Worm (Caenorhabditis elegans): ENCODE results near the gene Y9C2UA.1.

Gene Y9C2UA.1

ce11 chrII:9126965-9127364, 12.5 kb upstream of the Y9C2UA.1 start:
- no peak for TF ChIP-seq hmbx-1 (tag; optimal IDR thresholded peaks at IDR 0.05)
- no peak for TF ChIP-seq ceh-36 (tag; optimal IDR thresholded peaks at IDR 0.05)
- TF ChIP-seq hnd-1 (tag; optimal IDR thresholded peaks at IDR 0.05): no peak
- TF ChIP-seq flt-1 (GFP tag; IDR thresholded peaks at IDR 0.05): no peak
- TF ChIP-seq pes-1 (GFP tag; IDR thresholded peaks at IDR 0.05): no peak
- no peak for TF ChIP-seq tbx-11 (GFP tag; IDR thresholded peaks at IDR 0.05)

- no peak for TF ChIP-seq tbx-11 (GFP tag; IDR thresholded peaks at IDR 0.05)
These were observed 12.1 kb upstream of the Y9C2UA.1 start for ce11 chrII:9127379-9127778.

ce11 chrII:9128132-9128531, 11.3 kb upstream of the Y9C2UA.1 start:
- TF ChIP-seq tbx-11 (GFP tag; IDR thresholded peaks at IDR 0.05): no peak
- TF ChIP-seq hmbx-1 (tag; optimal IDR thresholded peaks at IDR 0.05): no peak
- TF ChIP-seq pes-1 (GFP tag; IDR thresholded peaks at IDR 0.05): no peak
- no peak for TF ChIP-seq sea-1 (GFP tag; conservative IDR thresholded peaks at IDR 0.05)
- no peak for TF ChIP-seq tbx-37 (GFP tag; conservative IDR thresholded peaks at IDR 0.05)
- TF ChIP-seq B0310.2 (tag; optimal IDR thresholded peaks at IDR 0.05): no peak
- no peak for TF ChIP-seq tra-4 (tag; optimal IDR thresholded peaks at IDR 0.05)
- no peak for TF ChIP-seq flt-1 (GFP tag; IDR thresholded peaks at IDR 0.05)
- no peak for TF ChIP-seq aly-1 (tag; optimal IDR thresholded peaks at IDR 0.05)
- no peak for TF ChIP-seq hmg-4 (GFP tag; optimal IDR thresholded peaks at IDR 0.05)
- no peak for TF ChIP-seq F13C5.2 (tag; optimal IDR thresholded peaks at IDR 0.05)
- TF ChIP-seq hnd-1 (tag; optimal IDR thresholded peaks at IDR 0.05): no peak
- TF ChIP-seq scrt-1 (GFP tag; IDR thresholded peaks at IDR 0.05): no peak
- no peak for TF ChIP-seq ets-7 (tag; optimal IDR thresholded peaks at IDR 0.05)

ce11 chrII:9130339-9130738, 9.1 kb upstream of the Y9C2UA.1 start:
- TF ChIP-seq hmg-4 (GFP tag; optimal IDR thresholded peaks at IDR 0.05) (no peak), pes-1 (GFP tag; IDR thresholded peaks at IDR 0.05) (no peak), ceh-13 (GFP tag; optimal IDR thresholded peaks at IDR 0.05) (no peak), ceh-36 (tag; optimal IDR thresholded peaks at IDR 0.05) (peak; percentile 19)

ce11 chrII:9131363-9131762, 8.1 kb upstream of the Y9C2UA.1 start, which contains the start of gene C16D2.1:
Gene C16D2.1 (plus strand): TSS chrII:9131663.
- TF ChIP-seq ceh-36 (tag; optimal IDR thresholded peaks at IDR 0.05) (no peak), ama-1 (optimal IDR thresholded peaks at IDR 0.05) (no peak), tra-4 (tag; optimal IDR thresholded peaks at IDR 0.05) (no peak), hnd-1 (tag; optimal IDR thresholded peaks at IDR 0.05) (no peak), ets-7 (tag; optimal IDR thresholded peaks at IDR 0.05) (no peak), F13C5.2 (tag; optimal IDR thresholded peaks at IDR 0.05) (no peak), tbx-11 (GFP tag; IDR thresholded peaks at IDR 0.05) (no peak), sea-1 (GFP tag; conservative IDR thresholded peaks at IDR 0.05) (no peak), scrt-1 (GFP tag; IDR thresholded peaks at IDR 0.05) (no peak), hmbx-1 (tag; optimal IDR thresholded peaks at IDR 0.05) (no peak)

- no peak for TF ChIP-seq F13C5.2 (tag; optimal IDR thresholded peaks at IDR 0.05)
- TF ChIP-seq aly-1 (tag; optimal IDR thresholded peaks at IDR 0.05): no peak
- no peak for TF ChIP-seq hmbx-1 (tag; optimal IDR thresholded peaks at IDR 0.05)
- TF ChIP-seq hnd-1 (tag; optimal IDR thresholded peaks at IDR 0.05): no peak
- no peak for TF ChIP-seq B0310.2 (tag; optimal IDR thresholded peaks at IDR 0.05)
- TF ChIP-seq hmg-4 (GFP tag; optimal IDR thresholded peaks at IDR 0.05): no peak
- no peak for TF ChIP-seq flt-1 (GFP tag; IDR thresholded peaks at IDR 0.05)
- no peak for TF ChIP-seq tra-4 (tag; optimal IDR thresholded peaks at IDR 0.05)
- TF ChIP-seq ama-1 (optimal IDR thresholded peaks at IDR 0.05): no peak
- no peak for TF ChIP-seq ceh-36 (tag; optimal IDR thresholded peaks at IDR 0.05)
- no peak for TF ChIP-seq tbx-37 (GFP tag; conservative IDR thresholded peaks at IDR 0.05)
- no peak for TF ChIP-seq scrt-1 (GFP tag; IDR thresholded peaks at IDR 0.05)
- no peak for TF ChIP-seq sea-1 (GFP tag; conservative IDR thresholded peaks at IDR 0.05)
- no peak for TF ChIP-seq pes-1 (GFP tag; IDR thresholded peaks at IDR 0.05)
- TF ChIP-seq ceh-13 (GFP tag; optimal IDR thresholded peaks at IDR 0.05): no peak
- TF ChIP-seq tbx-11 (GFP tag; IDR thresholded peaks at IDR 0.05): no peak
- TF ChIP-seq ets-7 (tag; optimal IDR thresholded peaks at IDR 0.05): no peak
These were observed 7.1 kb upstream of the Y9C2UA.1 start for ce11 chrII:9132338-9132737.

- TF ChIP-seq flt-1 (GFP tag; IDR thresholded peaks at IDR 0.05) (no peak), ceh-13 (GFP tag; optimal IDR thresholded peaks at IDR 0.05) (no peak), ceh-36 (tag; optimal IDR thresholded peaks at IDR 0.05) (no peak), hnd-1 (tag; optimal IDR thresholded peaks at IDR 0.05) (no peak), F13C5.2 (tag; optimal IDR thresholded peaks at IDR 0.05) (no peak), tra-4 (tag; optimal IDR thresholded peaks at IDR 0.05) (no peak), hmg-4 (GFP tag; optimal IDR thresholded peaks at IDR 0.05) (no peak), hmbx-1 (tag; optimal IDR thresholded peaks at IDR 0.05) (no peak), aly-1 (tag; optimal IDR thresholded peaks at IDR 0.05) (no peak), sea-1 (GFP tag; conservative IDR thresholded peaks at IDR 0.05) (no peak), scrt-1 (GFP tag; IDR thresholded peaks at IDR 0.05) (no peak), ama-1 (optimal IDR thresholded peaks at IDR 0.05) (no peak)
These were observed 3.6 kb upstream of the Y9C2UA.1 start, which contains the start of gene nlp-78 for ce11 chrII:9135878-9136277. Gene nlp-78 (plus strand): TSS chrII:9136178.

ce11 chrII:9137803-9138202, 1.6 kb upstream of the Y9C2UA.1 start, which contains the start of gene C16D2.3:
Gene C16D2.3 (plus strand): TSS chrII:9138103.
- TF ChIP-seq ama-1 (optimal IDR thresholded peaks at IDR 0.05): no peak
- no peak for TF ChIP-seq ceh-36 (tag; optimal IDR thresholded peaks at IDR 0.05)
- no peak for TF ChIP-seq hnd-1 (tag; optimal IDR thresholded peaks at IDR 0.05)
- no peak for TF ChIP-seq hmg-4 (GFP tag; optimal IDR thresholded peaks at IDR 0.05)
- TF ChIP-seq ets-7 (tag; optimal IDR thresholded peaks at IDR 0.05): no peak
- TF ChIP-seq aly-1 (tag; optimal IDR thresholded peaks at IDR 0.05): no peak
- no peak for TF ChIP-seq tbx-37 (GFP tag; conservative IDR thresholded peaks at IDR 0.05)
- TF ChIP-seq ceh-13 (GFP tag; optimal IDR thresholded peaks at IDR 0.05): no peak
- no peak for TF ChIP-seq tbx-11 (GFP tag; IDR thresholded peaks at IDR 0.05)
- TF ChIP-seq hmbx-1 (tag; optimal IDR thresholded peaks at IDR 0.05): no peak
- TF ChIP-seq scrt-1 (GFP tag; IDR thresholded peaks at IDR 0.05): no peak
- TF ChIP-seq flt-1 (GFP tag; IDR thresholded peaks at IDR 0.05): no peak
- no peak for TF ChIP-seq B0310.2 (tag; optimal IDR thresholded peaks at IDR 0.05)
- no peak for TF ChIP-seq sea-1 (GFP tag; conservative IDR thresholded peaks at IDR 0.05)

Measured in whole organism, early embryonic.